Worm (Caenorhabditis elegans) whole organism, young adult: ENCODE results near the gene ZK1320.3.

Experiments used
- B0019.2 ChIP-seq: fragments of 200-800 bp; sonication (Bioruptor generic); conservative IDR thresholded peaks from 2 replicates; pipeline ENCODE4 v1.3.6; 2022; ENCODE audit warnings: missing genetic modification reagents, missing genetic modification characterization, missing compliant biosample characterization
- F10E7.11 ChIP-seq: sonication (generic microtip); optimal IDR thresholded peaks from 2 replicates; lab custom pipeline; 2017; ENCODE audit warnings: mild to moderate bottlenecking, missing genetic modification characterization, moderate library complexity, missing compliant biosample characterization
- F37B4.10 ChIP-seq: fragments of 200-800 bp; sonication (Bioruptor generic); IDR thresholded peaks from 2 replicates; pipeline ENCODE4 v1.3.6; 2022; ENCODE audit warnings: missing genetic modification characterization, missing compliant biosample characterization
- F49E8.2 ChIP-seq: sonication (generic microtip); optimal IDR thresholded peaks from 3 replicates; lab custom pipeline; 2017; ENCODE audit warnings: missing genetic modification characterization, mild to moderate bottlenecking, missing compliant biosample characterization, antibody characterized with exemption, moderate library complexity; ENCODE audit not compliant: insufficient read depth
- F55B11.4 ChIP-seq: sonication (generic microtip); optimal IDR thresholded peaks from 2 replicates; lab custom pipeline; 2016; ENCODE audit warnings: missing compliant biosample characterization, missing genetic modification characterization, borderline replicate concordance; ENCODE audit not compliant: insufficient read depth
- F57A8.1 ChIP-seq: fragments of 200-800 bp; sonication (Bioruptor generic); optimal IDR thresholded peaks from 2 replicates; lab custom pipeline; 2018; ENCODE audit warnings: mild to moderate bottlenecking, missing genetic modification characterization, moderate library complexity, missing compliant biosample characterization
- T07F8.4 ChIP-seq: sonication (generic microtip); optimal IDR thresholded peaks from 2 replicates; lab custom pipeline; 2016; ENCODE audit warnings: mild to moderate bottlenecking, missing genetic modification characterization, moderate library complexity, missing compliant biosample characterization
- T26A5.8 ChIP-seq: sonication (generic microtip); optimal IDR thresholded peaks from 2 replicates; lab custom pipeline; 2016; ENCODE audit warnings: missing genetic modification characterization, missing compliant biosample characterization
- Y53G8AR.9 ChIP-seq: fragments of 200-800 bp; sonication (Bioruptor generic); conservative IDR thresholded peaks from 2 replicates; pipeline ENCODE4 v1.3.6; 2022; ENCODE audit warnings: missing genetic modification reagents, missing genetic modification characterization, missing compliant biosample characterization
- Y56A3A.18 ChIP-seq: fragments of 200-800 bp; sonication (Bioruptor generic); IDR thresholded peaks from 2 replicates; pipeline ENCODE4 v1.3.6; 2022; ENCODE audit warnings: missing genetic modification reagents, missing genetic modification characterization, missing compliant biosample characterization
- Y67H2A.10 ChIP-seq: fragments of 200-800 bp; sonication (Bioruptor generic); conservative IDR thresholded peaks from 2 replicates; pipeline ENCODE4 v1.3.6; 2022; ENCODE audit warnings: missing genetic modification reagents, missing genetic modification characterization, missing compliant biosample characterization
- Y95B8A.8 ChIP-seq: fragments of 200-800 bp; sonication (Bioruptor generic); IDR thresholded peaks from 2 replicates; pipeline ENCODE4 v1.3.6; 2022; ENCODE audit warnings: missing genetic modification reagents, missing genetic modification characterization, missing compliant biosample characterization
- ZK185.1 ChIP-seq: sonication (generic microtip); optimal IDR thresholded peaks from 2 replicates; lab custom pipeline; 2016; ENCODE audit warnings: mild to moderate bottlenecking, missing genetic modification characterization, missing compliant biosample characterization; ENCODE audit not compliant: poor library complexity, severe bottlenecking
- aptf-3 ChIP-seq: fragments of 200-800 bp; sonication (Bioruptor generic); IDR thresholded peaks from 2 replicates; pipeline ENCODE4 v1.3.6; 2022; ENCODE audit warnings: missing genetic modification characterization, missing compliant biosample characterization
- attf-3 ChIP-seq: fragments of 200-800 bp; sonication (Bioruptor generic); conservative IDR thresholded peaks from 2 replicates; pipeline ENCODE4 v1.3.6; 2022; ENCODE audit warnings: missing genetic modification reagents, missing genetic modification characterization, missing compliant biosample characterization
- bed-2 ChIP-seq: fragments of 200-800 bp; sonication (Bioruptor generic); IDR thresholded peaks from 2 replicates; pipeline ENCODE4 v1.3.6; 2022; ENCODE audit warnings: missing genetic modification reagents, missing genetic modification characterization, missing compliant biosample characterization
- cebp-1 ChIP-seq, 2 experiments: fragments of 200-800 bp in 1 of 2; sonication (Bioruptor generic) in 1 of 2; sonication (generic microtip) in 1 of 2; IDR thresholded peaks in 1 of 2; optimal IDR thresholded peaks in 1 of 2; 2 replicates each; pipeline versions ENCODE4 v1.3.6 to Lab custom; 2017 to 2022; ENCODE audit warnings: missing compliant biosample characterization in 2 of 2, missing genetic modification characterization in 2 of 2, mild to moderate bottlenecking in 1 of 2, missing genetic modification reagents in 1 of 2, moderate library complexity in 1 of 2
- cebp-2 ChIP-seq: fragments of 200-800 bp; sonication (Bioruptor generic); IDR thresholded peaks from 2 replicates; pipeline ENCODE4 v1.3.6; 2022; ENCODE audit warnings: missing genetic modification characterization, missing compliant biosample characterization
- ceh-27 ChIP-seq: fragments of 200-800 bp; sonication (Bioruptor generic); optimal IDR thresholded peaks from 2 replicates; lab custom pipeline; 2018; ENCODE audit warnings: mild to moderate bottlenecking, missing genetic modification characterization, moderate library complexity, missing compliant biosample characterization
- ceh-79 ChIP-seq: sonication (generic microtip); optimal IDR thresholded peaks from 2 replicates; lab custom pipeline; 2017; ENCODE audit warnings: mild to moderate bottlenecking, missing genetic modification characterization, missing compliant biosample characterization
- ceh-91 ChIP-seq: fragments of 200-800 bp; sonication (Bioruptor generic); IDR thresholded peaks from 2 replicates; pipeline ENCODE4 v1.3.6; 2022; ENCODE audit warnings: missing genetic modification reagents, missing genetic modification characterization, missing compliant biosample characterization
- ets-4 ChIP-seq: fragments of 200-800 bp; sonication (Bioruptor generic); optimal IDR thresholded peaks from 2 replicates; lab custom pipeline; 2018; ENCODE audit warnings: mild to moderate bottlenecking, missing genetic modification characterization, missing compliant biosample characterization
- fkh-3 ChIP-seq: sonication (generic microtip); optimal IDR thresholded peaks from 2 replicates; lab custom pipeline; 2016; ENCODE audit warnings: mild to moderate bottlenecking, missing genetic modification characterization, missing compliant biosample characterization
- hlh-26 ChIP-seq: fragments of 200-800 bp; sonication (Bioruptor generic); conservative IDR thresholded peaks from 2 replicates; pipeline ENCODE4 v1.3.6; 2022; ENCODE audit warnings: missing genetic modification reagents, missing genetic modification characterization, missing compliant biosample characterization
- lag-1 ChIP-seq: fragments of 200-800 bp; sonication (Bioruptor generic); IDR thresholded peaks from 2 replicates; pipeline ENCODE4 v1.3.6; 2022; ENCODE audit warnings: missing genetic modification reagents, missing genetic modification characterization, missing compliant biosample characterization
- let-526 ChIP-seq: fragments of 200-800 bp; sonication (Bioruptor generic); IDR thresholded peaks from 2 replicates; pipeline ENCODE4 v1.3.6; 2022; ENCODE audit warnings: missing genetic modification reagents, missing genetic modification characterization, missing compliant biosample characterization
- let-607 ChIP-seq, 2 experiments: fragments of 200-800 bp in 1 of 2; sonication (Bioruptor generic) in 1 of 2; sonication (generic microtip) in 1 of 2; optimal IDR thresholded peaks; 2 replicates each; lab custom pipeline; 2016 to 2018; ENCODE audit warnings: mild to moderate bottlenecking in 2 of 2, missing compliant biosample characterization in 2 of 2, missing genetic modification characterization in 2 of 2, moderate library complexity in 2 of 2, missing genotype in 1 of 2
- lir-1 ChIP-seq: fragments of 200-800 bp; sonication (Bioruptor generic); conservative IDR thresholded peaks from 2 replicates; pipeline ENCODE4 v1.3.6; 2022; ENCODE audit warnings: missing genetic modification reagents, missing genetic modification characterization, missing compliant biosample characterization
- madf-6 ChIP-seq: fragments of 200-800 bp; sonication (Bioruptor generic); IDR thresholded peaks from 2 replicates; pipeline ENCODE4 v1.3.6; 2022; ENCODE audit warnings: missing genetic modification reagents, missing genetic modification characterization, missing compliant biosample characterization
- mcd-1 ChIP-seq: fragments of 200-800 bp; sonication (Bioruptor generic); IDR thresholded peaks from 2 replicates; pipeline ENCODE4 v1.3.6; 2022; ENCODE audit warnings: missing genetic modification reagents, missing genetic modification characterization, missing compliant biosample characterization
- mel-28 ChIP-seq: sonication (generic microtip); optimal IDR thresholded peaks from 2 replicates; lab custom pipeline; 2016; ENCODE audit warnings: borderline replicate concordance, mild to moderate bottlenecking, missing genetic modification characterization, missing compliant biosample characterization
- mes-4 ChIP-seq: sonication (generic microtip); optimal IDR thresholded peaks from 2 replicates; lab custom pipeline; 2016; ENCODE audit warnings: missing genotype, missing genetic modification characterization, missing compliant biosample characterization
- mxl-1 ChIP-seq: sonication (generic microtip); optimal IDR thresholded peaks from 2 replicates; lab custom pipeline; 2016; ENCODE audit warnings: missing genetic modification characterization, missing compliant biosample characterization
- nfya-1 ChIP-seq: sonication (generic microtip); optimal IDR thresholded peaks from 2 replicates; lab custom pipeline; 2017; ENCODE audit warnings: antibody characterized with exemption, missing compliant biosample characterization, missing genetic modification characterization, borderline replicate concordance; ENCODE audit not compliant: insufficient read depth
- nhr-179 ChIP-seq: sonication (generic microtip); optimal IDR thresholded peaks from 2 replicates; lab custom pipeline; 2016; ENCODE audit warnings: mild to moderate bottlenecking, missing genetic modification characterization, missing compliant biosample characterization
- nhr-27 ChIP-seq: fragments of 200-800 bp; sonication (Bioruptor generic); optimal IDR thresholded peaks from 2 replicates; lab custom pipeline; 2018; ENCODE audit warnings: mild to moderate bottlenecking, missing genetic modification characterization, moderate library complexity, missing compliant biosample characterization
- repo-1 ChIP-seq: sonication (generic microtip); optimal IDR thresholded peaks from 2 replicates; lab custom pipeline; 2017; ENCODE audit warnings: mild to moderate bottlenecking, missing genetic modification characterization, missing compliant biosample characterization
- somi-1 ChIP-seq: fragments of 200-800 bp; sonication (Bioruptor generic); optimal IDR thresholded peaks from 2 replicates; lab custom pipeline; 2018; ENCODE audit warnings: mild to moderate bottlenecking, missing genetic modification characterization, missing compliant biosample characterization
- tbx-9 ChIP-seq: sonication (generic microtip); optimal IDR thresholded peaks from 2 replicates; lab custom pipeline; 2016; ENCODE audit warnings: borderline replicate concordance, missing genetic modification characterization, inconsistent platforms, missing compliant biosample characterization
- tlf-1 ChIP-seq: fragments of 200-800 bp; sonication (Bioruptor generic); optimal IDR thresholded peaks from 2 replicates; lab custom pipeline; 2018; ENCODE audit warnings: mild to moderate bottlenecking, missing genetic modification characterization, missing compliant biosample characterization
- unc-62 ChIP-seq: fragments of 150-350 bp; optimal IDR thresholded peaks from 2 replicates; lab custom pipeline; 2014; ENCODE audit warnings: missing biosample characterization, missing genetic modification reagents, missing genetic modification characterization
- xnd-1 ChIP-seq: sonication (generic microtip); optimal IDR thresholded peaks from 2 replicates; lab custom pipeline; 2016; ENCODE audit warnings: missing genotype, missing genetic modification reagents, missing genetic modification characterization, missing compliant biosample characterization
- zfh-2 ChIP-seq: fragments of 200-800 bp; sonication (Bioruptor generic); conservative IDR thresholded peaks from 2 replicates; pipeline ENCODE4 v1.3.6; 2022; ENCODE audit warnings: missing genetic modification reagents, missing genetic modification characterization, missing compliant biosample characterization
- ztf-22 ChIP-seq: fragments of 200-800 bp; sonication (Bioruptor generic); optimal IDR thresholded peaks from 2 replicates; lab custom pipeline; 2018; ENCODE audit warnings: mild to moderate bottlenecking, missing genetic modification characterization, moderate library complexity, missing compliant biosample characterization
- ztf-26 ChIP-seq: sonication (generic microtip); optimal IDR thresholded peaks from 2 replicates; lab custom pipeline; 2017; ENCODE audit warnings: missing genetic modification characterization, missing compliant biosample characterization
- ztf-28 ChIP-seq: fragments of 200-800 bp; sonication (Bioruptor generic); IDR thresholded peaks from 2 replicates; pipeline ENCODE4 v1.3.6; 2022; ENCODE audit warnings: missing genetic modification reagents, missing genetic modification characterization, missing compliant biosample characterization

Gene ZK1320.3

ce11 chrII:9617902-9618245, 42.3 kb downstream of the ZK1320.3 start (continued):
- TF ChIP-seq Y53G8AR.9 (GFP tag; lab: Robert Waterston, UW) (0 out of 2 replicates have a peak, but pooled peaks have one; percentile 5), xnd-1 (tag; lab: Kevin White, UChicago) (no peak), attf-3 (no peak), mel-28 (no peak), F10E7.11 (tag; lab: Kevin White, UChicago) (no peak), ZK185.1 (tag; lab: Kevin White, UChicago) (peak; percentile 37), Y56A3A.18 (no peak), Y67H2A.10 (no peak), ceh-27 (GFP tag; lab: Kevin White, UChicago) (no peak), nhr-179 (tag; lab: Kevin White, UChicago) (no peak), zfh-2 (GFP tag; lab: Robert Waterston, UW) (no peak), let-607 (tag; optimal IDR thresholded peaks at IDR 0.05; lab: Kevin White, UChicago) (peak in 1 of 2 experiments; percentile 8), tlf-1 (no peak), fkh-3 (tag; lab: Kevin White, UChicago) (no peak), ceh-91 (no peak), hlh-26 (no peak), let-526 (no peak), madf-6 (no peak), mxl-1 (tag; lab: Kevin White, UChicago) (no peak), tbx-9 (tag; lab: Kevin White, UChicago) (no peak)

- TF ChIP-seq somi-1 (no peak), F55B11.4 (no peak), bed-2 (no peak), aptf-3 (GFP tag; lab: Robert Waterston, UW) (no peak), ztf-28 (GFP tag; lab: Robert Waterston, UW) (no peak), tlf-1 (peak; percentile 21), Y95B8A.8 (GFP tag; lab: Robert Waterston, UW) (0 out of 2 replicates have a peak, but pooled peaks have one; percentile 52), nfya-1 (tag; lab: Kevin White, UChicago) (no peak), F37B4.10 (GFP tag; lab: Robert Waterston, UW) (no peak), lag-1 (GFP tag; lab: Robert Waterston, UW) (no peak), ceh-79 (tag; lab: Kevin White, UChicago) (peak; percentile 46), repo-1 (tag; lab: Kevin White, UChicago) (peak; percentile 60), T07F8.4 (tag; lab: Kevin White, UChicago) (no peak), mcd-1 (GFP tag; lab: Robert Waterston, UW) (0 out of 2 replicates have a peak, but pooled peaks have one; percentile 16), nhr-27 (tag; lab: Kevin White, UChicago) (no peak), Y56A3A.18 (no peak), F49E8.2 (no peak), T26A5.8 (tag; lab: Kevin White, UChicago) (peak; percentile 1), madf-6 (peak; percentile 48; the same call in 1 of the 2 replicates), ets-4 (GFP tag; lab: Kevin White, UChicago) (no peak), mes-4 (tag; lab: Kevin White, UChicago) (no peak), cebp-2 (GFP tag; lab: Robert Waterston, UW) (0 out of 2 replicates have a peak, but pooled peaks have one; percentile 59), B0019.2 (GFP tag; lab: Robert Waterston, UW) (no peak), ztf-22 (GFP tag; lab: Kevin White, UChicago) (no peak), ztf-26 (tag; lab: Kevin White, UChicago) (no peak), cebp-1 (GFP tag; IDR thresholded peaks at IDR 0.05; lab: Robert Waterston, UW) (no peak), cebp-1 (tag; optimal IDR thresholded peaks at IDR 0.05; lab: Kevin White, UChicago) (peak; percentile 61), lir-1 (GFP tag; lab: Robert Waterston, UW) (no peak), unc-62 (GFP tag; lab: Kevin White, UChicago) (no peak), F57A8.1 (GFP tag; lab: Kevin White, UChicago) (no peak)
These were observed 42.9 kb downstream of the ZK1320.3 start, which contains the start of gene hal-3 for ce11 chrII:9617039-9617901. TSS of gene hal-3 (minus strand) at chrII:9617125.
